Worm (Caenorhabditis elegans) whole organism, L4 larva: ENCODE data around the gene skr-18.

ENCODE experiments used
- ama-1 ChIP-seq: fragments of 150-350 bp; optimal IDR thresholded peaks from 2 replicates; lab custom pipeline; 2014; ENCODE audit warnings: inconsistent platforms, mixed read lengths
- hlh-30 ChIP-seq: sonication (generic microtip); optimal IDR thresholded peaks from 2 replicates; lab custom pipeline; 2017; ENCODE audit warnings: antibody characterized with exemption, mild to moderate bottlenecking, missing genetic modification characterization, missing compliant biosample characterization; ENCODE audit not compliant: insufficient read depth
- nhr-11 ChIP-seq: fragments of 150-350 bp; optimal IDR thresholded peaks from 2 replicates; lab custom pipeline; 2014; ENCODE audit warnings: missing biosample characterization, missing genetic modification characterization
- pha-4 ChIP-seq, 2 experiments: fragments of 150-350 bp in 1 of 2; fragments of 200-800 bp in 1 of 2; sonication (Bioruptor generic) in 1 of 2; IDR thresholded peaks in 1 of 2; optimal IDR thresholded peaks in 1 of 2; 2 replicates each; pipeline versions ENCODE4 v1.3.6 to Lab custom; 2014 to 2022; ENCODE audit warnings: missing genetic modification characterization in 2 of 2, missing genetic modification reagents in 2 of 2, missing biosample characterization in 1 of 2, missing compliant biosample characterization in 1 of 2
- pqm-1 ChIP-seq: sonication (generic microtip); optimal IDR thresholded peaks from 2 replicates; lab custom pipeline; 2017; ENCODE audit warnings: missing biosample characterization, missing genetic modification characterization

DNA sequence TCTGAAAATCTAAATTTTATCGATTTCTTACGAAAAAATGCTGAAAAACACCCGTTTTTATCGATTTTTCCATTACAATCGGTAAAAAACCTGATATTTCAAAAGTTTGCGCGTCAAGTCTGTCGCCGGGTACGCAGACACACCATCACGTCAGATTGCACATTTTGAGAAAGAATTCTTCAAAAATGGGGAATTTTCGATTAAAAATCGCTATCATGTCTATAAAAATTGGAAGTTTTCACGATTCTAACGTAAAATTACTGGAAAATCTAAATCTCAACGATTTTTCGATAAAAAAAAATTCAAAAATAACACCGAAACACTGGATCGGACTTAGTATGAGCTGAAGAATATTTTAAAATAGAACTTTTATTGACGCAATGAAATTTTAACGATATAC lies 958 bp downstream of the skr-18 start, which contains the start of gene F56B3.4:
- TF ChIP-seq pha-4 (GFP tag; IDR thresholded peaks at IDR 0.05; lab: Robert Waterston, UW) = no peak
- no peak for TF ChIP-seq pha-4 (tag; optimal IDR thresholded peaks at IDR 0.05; lab: Kevin White, UChicago)
- TF ChIP-seq ama-1 (lab: Kevin White, UChicago) = peak; percentile 20
- no peak for TF ChIP-seq nhr-11 (tag; lab: Kevin White, UChicago)
- TF ChIP-seq hlh-30 (tag; lab: Kevin White, UChicago) = no peak
- no peak for TF ChIP-seq pqm-1 (tag; lab: Kevin White, UChicago)
